Fruit fly (Drosophila melanogaster) whole organism, embryonic: ENCODE results near the gene CG32161.

Experiments
- Ada2b ChIP-seq: fragments of 200-800 bp; sonication (Bioruptor generic); IDR thresholded peaks from 2 replicates; pipeline ENCODE4 v1.3.6; 2022; ENCODE audit warnings: missing biosample characterization, missing genetic modification characterization
- Bgb ChIP-seq: fragments of 200-800 bp; sonication (Bioruptor generic); IDR thresholded peaks from 2 replicates; pipeline ENCODE4 v1.3.6; 2022; ENCODE audit warnings: missing biosample characterization, missing genetic modification characterization; ENCODE audit not compliant: partially characterized antibody
- CG11093 ChIP-seq: fragments of 200-800 bp; sonication (Bioruptor generic); IDR thresholded peaks from 3 replicates; pipeline ENCODE4 v1.3.6; 2022; ENCODE audit warnings: missing biosample characterization, missing genetic modification characterization
- CG12104 ChIP-seq: fragments of 200-800 bp; sonication (Bioruptor generic); optimal IDR thresholded peaks from 3 replicates; lab custom pipeline; 2016; ENCODE audit warnings: missing biosample characterization, missing genetic modification characterization
- CG12219 ChIP-seq: fragments of 200-800 bp; sonication (Bioruptor generic); optimal IDR thresholded peaks from 3 replicates; lab custom pipeline; 2018; ENCODE audit warnings: missing biosample characterization, mild to moderate bottlenecking, missing genetic modification characterization
- CG12236 ChIP-seq: fragments of 200-800 bp; sonication (Bioruptor generic); optimal IDR thresholded peaks from 2 replicates; lab custom pipeline; 2016; ENCODE audit warnings: missing biosample characterization, missing genetic modification characterization
- CG12391 ChIP-seq: fragments of 200-800 bp; sonication (Bioruptor generic); optimal IDR thresholded peaks from 3 replicates; lab custom pipeline; 2018; ENCODE audit warnings: missing biosample characterization, mild to moderate bottlenecking, missing genetic modification characterization, moderate library complexity
- CG13296 ChIP-seq: fragments of 200-800 bp; sonication (Bioruptor generic); optimal IDR thresholded peaks from 3 replicates; lab custom pipeline; 2018; ENCODE audit warnings: missing biosample characterization, mild to moderate bottlenecking, missing genetic modification characterization
- CG15696 ChIP-seq: fragments of 200-800 bp; sonication (Bioruptor generic); optimal IDR thresholded peaks from 2 replicates; lab custom pipeline; 2019; ENCODE audit warnings: missing biosample characterization, mild to moderate bottlenecking, missing genetic modification characterization, moderate library complexity
- CG17328 ChIP-seq: fragments of 200-800 bp; sonication (Bioruptor generic); IDR thresholded peaks from 2 replicates; pipeline ENCODE4 v1.3.6; 2022; ENCODE audit warnings: missing biosample characterization, missing genetic modification characterization
- CG17568 ChIP-seq: fragments of 200-800 bp; sonication (Bioruptor generic); optimal IDR thresholded peaks from 2 replicates; lab custom pipeline; 2018; ENCODE audit warnings: missing biosample characterization, mild to moderate bottlenecking, missing genetic modification characterization, moderate library complexity
- CG18476 ChIP-seq: fragments of 200-800 bp; sonication (Bioruptor generic); optimal IDR thresholded peaks from 2 replicates; lab custom pipeline; 2016; ENCODE audit warnings: missing biosample characterization, mild to moderate bottlenecking, missing genetic modification characterization
- CG3065 ChIP-seq: fragments of 200-800 bp; sonication (Bioruptor generic); optimal IDR thresholded peaks from 2 replicates; lab custom pipeline; 2016; ENCODE audit warnings: missing biosample characterization, missing genetic modification characterization
- CG31365 ChIP-seq: fragments of 200-800 bp; sonication (Bioruptor generic); optimal IDR thresholded peaks from 2 replicates; lab custom pipeline; 2018; ENCODE audit warnings: missing biosample characterization, mild to moderate bottlenecking, missing genetic modification characterization
- CG31388 ChIP-seq: fragments of 200-800 bp; sonication (Bioruptor generic); optimal IDR thresholded peaks from 2 replicates; lab custom pipeline; 2016; ENCODE audit warnings: missing biosample characterization, missing genetic modification characterization
- CG4820 ChIP-seq: fragments of 200-800 bp; sonication (Bioruptor generic); optimal IDR thresholded peaks from 3 replicates; lab custom pipeline; 2016; ENCODE audit warnings: missing biosample characterization, missing genetic modification characterization
- CG7271 ChIP-seq: fragments of 200-800 bp; sonication (Bioruptor generic); optimal IDR thresholded peaks from 2 replicates; lab custom pipeline; 2018; ENCODE audit warnings: missing biosample characterization, mild to moderate bottlenecking, missing genetic modification characterization, moderate library complexity
- CG7987 ChIP-seq: fragments of 200-800 bp; sonication (Bioruptor generic); optimal IDR thresholded peaks from 2 replicates; lab custom pipeline; 2018; ENCODE audit warnings: missing biosample characterization, mild to moderate bottlenecking, missing genetic modification characterization, moderate library complexity
- CG8281 ChIP-seq: fragments of 200-800 bp; sonication (Bioruptor generic); optimal IDR thresholded peaks from 2 replicates; lab custom pipeline; 2018; ENCODE audit warnings: missing biosample characterization, mild to moderate bottlenecking, missing genetic modification characterization, moderate library complexity
- CG9727 ChIP-seq: fragments of 200-800 bp; sonication (Bioruptor generic); optimal IDR thresholded peaks from 3 replicates; lab custom pipeline; 2017; ENCODE audit warnings: missing biosample characterization, mild to moderate bottlenecking, missing genetic modification characterization
- Camta ChIP-seq: fragments of 200-800 bp; sonication (Bioruptor generic); optimal IDR thresholded peaks from 2 replicates; lab custom pipeline; 2016; ENCODE audit warnings: missing biosample characterization, missing genetic modification characterization
- Dbx ChIP-seq: fragments of 200-800 bp; sonication (Bioruptor generic); IDR thresholded peaks from 3 replicates; pipeline ENCODE4 v1.3.6; 2022; ENCODE audit warnings: missing biosample characterization, missing genetic modification characterization
- Dek ChIP-seq: fragments of 200-800 bp; sonication (Bioruptor generic); optimal IDR thresholded peaks from 3 replicates; lab custom pipeline; 2019; ENCODE audit warnings: missing biosample characterization, mild to moderate bottlenecking, missing genetic modification characterization, moderate library complexity
- Drgx ChIP-seq: fragments of 200-800 bp; sonication (Bioruptor generic); IDR thresholded peaks from 2 replicates; pipeline ENCODE4 v1.3.6; 2022; ENCODE audit warnings: missing biosample characterization, missing genetic modification characterization
- HLH4C ChIP-seq: fragments of 200-800 bp; sonication (Bioruptor generic); IDR thresholded peaks from 3 replicates; pipeline ENCODE4 v1.3.6; 2022; ENCODE audit warnings: missing biosample characterization, missing genetic modification characterization; ENCODE audit not compliant: partially characterized antibody
- Hey ChIP-seq: fragments of 200-800 bp; sonication (Bioruptor generic); optimal IDR thresholded peaks from 3 replicates; lab custom pipeline; 2018; ENCODE audit warnings: missing biosample characterization, mild to moderate bottlenecking, missing genetic modification characterization
- Mrtf ChIP-seq: fragments of 200-800 bp; sonication (Bioruptor generic); IDR thresholded peaks from 3 replicates; pipeline ENCODE4 v1.3.6; 2022; ENCODE audit warnings: missing biosample characterization, missing genetic modification characterization
- Side ChIP-seq: fragments of 200-800 bp; sonication (Bioruptor generic); optimal IDR thresholded peaks from 2 replicates; lab custom pipeline; 2016; ENCODE audit warnings: missing biosample characterization, missing genetic modification characterization
- Sox100B ChIP-seq: fragments of 200-800 bp; sonication (Bioruptor generic); optimal IDR thresholded peaks from 3 replicates; lab custom pipeline; 2018; ENCODE audit warnings: missing biosample characterization, mild to moderate bottlenecking, missing genetic modification characterization
- Tbp ChIP-seq: fragments of >200 bp; optimal IDR thresholded peaks from 2 replicates; lab custom pipeline; 2018; ENCODE audit warnings: missing biosample characterization, missing genetic modification characterization
- amos ChIP-seq: fragments of 200-800 bp; sonication (Bioruptor generic); IDR thresholded peaks from 2 replicates; pipeline ENCODE4 v1.3.6; 2022; ENCODE audit warnings: missing biosample characterization, missing genetic modification characterization; ENCODE audit not compliant: partially characterized antibody
- ash1 ChIP-seq: fragments of 200-800 bp; sonication (Bioruptor generic); optimal IDR thresholded peaks from 2 replicates; lab custom pipeline; 2018; ENCODE audit warnings: missing biosample characterization, mild to moderate bottlenecking, missing genetic modification characterization
- ci ChIP-seq: fragments of 200-800 bp; sonication (Bioruptor generic); IDR thresholded peaks from 3 replicates; pipeline ENCODE4 v1.3.6; 2022; ENCODE audit warnings: missing biosample characterization, missing genetic modification characterization
- crp ChIP-seq, 2 experiments: fragments of 200-800 bp; sonication (Bioruptor generic); optimal IDR thresholded peaks; 2 replicates in 1 of 2; 3 replicates in 1 of 2; lab custom pipeline; 2017; ENCODE audit warnings: missing biosample characterization in 2 of 2, missing genetic modification characterization in 2 of 2, mild to moderate bottlenecking in 1 of 2, moderate library complexity in 1 of 2
- en ChIP-seq: fragments of 200-800 bp; sonication (Bioruptor generic); optimal IDR thresholded peaks from 2 replicates; lab custom pipeline; 2016; ENCODE audit warnings: missing biosample characterization, missing genetic modification characterization
- jing ChIP-seq: fragments of 200-800 bp; sonication (Bioruptor generic); optimal IDR thresholded peaks from 2 replicates; lab custom pipeline; 2018; ENCODE audit warnings: missing biosample characterization, mild to moderate bottlenecking, missing genetic modification characterization
- lola ChIP-seq, 3 experiments: fragments of >200 bp in 2 of 3; fragments of 200-800 bp in 1 of 3; sonication (Bioruptor generic) in 1 of 3; optimal IDR thresholded peaks; 2 replicates each; lab custom pipeline; 2017 to 2019; ENCODE audit warnings: missing biosample characterization in 3 of 3, missing genetic modification characterization in 3 of 3, mild to moderate bottlenecking in 1 of 3, moderate library complexity in 1 of 3
- maf-S ChIP-seq: fragments of 200-800 bp; sonication (Bioruptor generic); optimal IDR thresholded peaks from 2 replicates; lab custom pipeline; 2016; ENCODE audit warnings: missing biosample characterization, missing genetic modification characterization
- mld ChIP-seq: fragments of 200-800 bp; sonication (Bioruptor generic); IDR thresholded peaks from 3 replicates; pipeline ENCODE4 v1.3.6; 2022; ENCODE audit warnings: missing biosample characterization, missing genetic modification characterization; ENCODE audit not compliant: partially characterized antibody
- otp ChIP-seq: fragments of 200-800 bp; sonication (Bioruptor generic); IDR thresholded peaks from 3 replicates; pipeline ENCODE4, ENCODE4 v1.3.6; 2022; ENCODE audit warnings: missing biosample characterization, missing genetic modification characterization
- pan ChIP-seq, 4 experiments: fragments of >200 bp in 3 of 4; fragments of 200-800 bp in 1 of 4; sonication (Bioruptor generic) in 1 of 4; optimal IDR thresholded peaks in 3 of 4; IDR thresholded peaks in 1 of 4; 2 replicates each; pipeline versions ENCODE4 v1.3.6 to Lab custom; 2017 to 2022; ENCODE audit warnings: missing biosample characterization in 2 of 4, missing genetic modification characterization in 2 of 4, mixed read lengths in 1 of 4
- pho ChIP-seq: fragments of 200-800 bp; sonication (Bioruptor generic); optimal IDR thresholded peaks from 2 replicates; lab custom pipeline; 2016; ENCODE audit warnings: missing biosample characterization, missing genetic modification characterization
- pita ChIP-seq: fragments of 200-800 bp; sonication (Bioruptor generic); optimal IDR thresholded peaks from 2 replicates; lab custom pipeline; 2017; ENCODE audit warnings: missing biosample characterization, mild to moderate bottlenecking, missing genetic modification characterization
- psq ChIP-seq: fragments of 200-800 bp; sonication (Bioruptor generic); optimal IDR thresholded peaks from 2 replicates; lab custom pipeline; 2017; ENCODE audit warnings: missing biosample characterization, missing genetic modification characterization
- schlank ChIP-seq: fragments of 200-800 bp; sonication (Bioruptor generic); optimal IDR thresholded peaks from 2 replicates; lab custom pipeline; 2018; ENCODE audit warnings: missing biosample characterization, mild to moderate bottlenecking, missing genetic modification characterization
- scrt ChIP-seq: fragments of 200-800 bp; sonication (Bioruptor generic); optimal IDR thresholded peaks from 2 replicates; lab custom pipeline; 2018; ENCODE audit warnings: missing biosample characterization, mild to moderate bottlenecking, missing genetic modification characterization, moderate library complexity
- seq ChIP-seq: fragments of 200-800 bp; sonication (Bioruptor generic); IDR thresholded peaks from 2 replicates; pipeline ENCODE4 v1.3.6; 2022; ENCODE audit warnings: missing biosample characterization, missing genetic modification characterization
- zfh2 ChIP-seq: fragments of 200-800 bp; sonication (Bioruptor generic); optimal IDR thresholded peaks from 2 replicates; lab custom pipeline; 2016; ENCODE audit warnings: missing biosample characterization, missing genetic modification characterization

CG32161 gene

dm6 chr3L:16890650-16891336 lies 44.8 kb downstream of the CG32161 start (continued):
- TF ChIP-seq lola (GFP tag; optimal IDR thresholded peaks at IDR 0.05; lab: Kevin White, UChicago): peak in 1 of 3 experiments; percentile 89
- TF ChIP-seq maf-S (GFP tag; lab: Kevin White, UChicago): peak; percentile 80
- TF ChIP-seq CG18476 (GFP tag; lab: Kevin White, UChicago): peak; percentile 78
- peak; percentile 93 for TF ChIP-seq CG12391 (tag; lab: Kevin White, UChicago)
- peak; percentile 33 for TF ChIP-seq CG7987 (GFP tag; lab: Kevin White, UChicago)
- TF ChIP-seq en: peak; percentile 84
- no peak for TF ChIP-seq HLH4C (GFP tag; lab: Robert Waterston, UW)
- peak; percentile 82 for TF ChIP-seq CG12104 (GFP tag; lab: Kevin White, UChicago)
- TF ChIP-seq CG11093 (GFP tag; lab: Robert Waterston, UW): peak; percentile 88
- TF ChIP-seq Tbp: no peak
- peak; percentile 87 for TF ChIP-seq Sox100B (GFP tag; lab: Kevin White, UChicago)
- peak; percentile 87 for TF ChIP-seq seq
- TF ChIP-seq schlank: no peak
- TF ChIP-seq mld (GFP tag; lab: Robert Waterston, UW): no peak
- TF ChIP-seq CG8281 (tag; lab: Kevin White, UChicago): peak; percentile 64
- TF ChIP-seq CG17568 (GFP tag; lab: Kevin White, UChicago): peak; percentile 64
- peak; percentile 76 for TF ChIP-seq scrt (GFP tag; lab: Kevin White, UChicago)
- TF ChIP-seq Bgb (GFP tag; lab: Robert Waterston, UW): peak; percentile 43; the same call in 1 of the 2 replicates
- TF ChIP-seq CG7271: peak; percentile 69
- TF ChIP-seq Camta: peak; percentile 92
- peak; percentile 90 for TF ChIP-seq Drgx (GFP tag; lab: Robert Waterston, UW)
- TF ChIP-seq Ada2b (GFP tag; lab: Robert Waterston, UW): peak; percentile 88
- peak; percentile 96 for TF ChIP-seq CG17328 (GFP tag; lab: Robert Waterston, UW)
- peak in 1 of 2 experiments; percentile 49 for TF ChIP-seq crp (GFP tag; optimal IDR thresholded peaks at IDR 0.05; lab: Kevin White, UChicago)
- TF ChIP-seq CG9727 (GFP tag; lab: Kevin White, UChicago): peak; percentile 85
- TF ChIP-seq pan (optimal IDR thresholded peaks at IDR 0.05; lab: Kevin White, UChicago): no peak
- peak in 1 of 2 experiments; percentile 93 for TF ChIP-seq pan (GFP tag; optimal IDR thresholded peaks at IDR 0.05 in 1 of 2, IDR thresholded peaks at IDR 0.05 in 1 of 2)
- TF ChIP-seq CG15696 (tag; lab: Kevin White, UChicago): peak; percentile 52
- peak; percentile 89 for TF ChIP-seq jing
- no peak for TF ChIP-seq pita (GFP tag; lab: Kevin White, UChicago)
- peak; percentile 88 for TF ChIP-seq CG12219
- peak; percentile 86 for TF ChIP-seq CG12236 (GFP tag; lab: Kevin White, UChicago)
- peak; percentile 70 for TF ChIP-seq CG3065 (GFP tag; lab: Kevin White, UChicago)
- TF ChIP-seq CG13296 (GFP tag; lab: Kevin White, UChicago): peak; percentile 66
- TF ChIP-seq otp (GFP tag; lab: Robert Waterston, UW): peak; percentile 93
- TF ChIP-seq ash1: no peak
- TF ChIP-seq amos: peak; percentile 34; the same call in 1 of the 2 replicates
- peak; percentile 35 for TF ChIP-seq zfh2 (GFP tag; lab: Kevin White, UChicago)
- TF ChIP-seq CG31388 (GFP tag; lab: Kevin White, UChicago): peak; percentile 72
- peak; percentile 58 for TF ChIP-seq psq
- TF ChIP-seq CG4820 (GFP tag; lab: Kevin White, UChicago): peak; percentile 93
- peak; percentile 54 for TF ChIP-seq Hey (tag; lab: Kevin White, UChicago)
- peak; percentile 83 for TF ChIP-seq Mrtf
- peak; percentile 86 for TF ChIP-seq Side (GFP tag; lab: Kevin White, UChicago)
- peak; percentile 98 for TF ChIP-seq ci (GFP tag; lab: Robert Waterston, UW)
- TF ChIP-seq Dek (tag; lab: Kevin White, UChicago): peak; percentile 81
- peak; percentile 64 for TF ChIP-seq pho (GFP tag; lab: Kevin White, UChicago)
- peak; percentile 58 for TF ChIP-seq CG31365
- TF ChIP-seq Dbx: peak; percentile 78
